Fruit fly (Drosophila melanogaster) whole organism, wandering third instar larva: Measurements from ENCODE around the gene S1P.

Source experiments
- CG32264 ChIP-seq: fragments of 200-800 bp; sonication (Bioruptor generic); optimal IDR thresholded peaks from 2 replicates; lab custom pipeline; 2016; ENCODE audit warnings: missing biosample characterization, missing genetic modification characterization
- CG9705 ChIP-seq: fragments of 200-800 bp; sonication (Bioruptor generic); optimal IDR thresholded peaks from 2 replicates; lab custom pipeline; 2018; ENCODE audit warnings: missing biosample characterization, mild to moderate bottlenecking, missing genetic modification characterization
- CrebA ChIP-seq: fragments of 200-800 bp; sonication (Bioruptor generic); optimal IDR thresholded peaks from 2 replicates; lab custom pipeline; 2016; ENCODE audit warnings: missing biosample characterization, mild to moderate bottlenecking, missing genetic modification characterization, borderline replicate concordance
- Dif ChIP-seq: fragments of 200-275, 200-300 bp; sonication (Bioruptor generic); optimal IDR thresholded peaks from 2 replicates; lab custom pipeline; 2018; ENCODE audit warnings: missing biosample characterization, missing genetic modification characterization; ENCODE audit not compliant: partially characterized antibody
- HLH106 ChIP-seq: fragments of 200-800 bp; optimal IDR thresholded peaks from 3 replicates; lab custom pipeline; 2019; ENCODE audit warnings: missing biosample characterization, mild to moderate bottlenecking, missing genetic modification characterization, moderate library complexity
- Hnf4 ChIP-seq: fragments of 200-800 bp; sonication (Bioruptor generic); optimal IDR thresholded peaks from 2 replicates; lab custom pipeline; 2016; ENCODE audit warnings: missing biosample characterization, mild to moderate bottlenecking, missing genetic modification characterization
- Hr78 ChIP-seq: fragments of >200 bp; optimal IDR thresholded peaks from 2 replicates; lab custom pipeline; 2017; ENCODE audit warnings: missing biosample characterization, missing genetic modification characterization
- Hr83 ChIP-seq: fragments of 200-300 bp; sonication (Bioruptor generic); optimal IDR thresholded peaks from 2 replicates; lab custom pipeline; 2016; ENCODE audit warnings: missing biosample characterization, mild to moderate bottlenecking, missing genetic modification characterization, moderate library complexity; ENCODE audit not compliant: poor library complexity, severe bottlenecking
- Jra ChIP-seq: sonication (Bioruptor generic); optimal IDR thresholded peaks from 2 replicates; lab custom pipeline; 2016; ENCODE audit warnings: missing biosample characterization, missing genetic modification characterization
- Mio ChIP-seq: sonication (Bioruptor generic); optimal IDR thresholded peaks from 2 replicates; lab custom pipeline; 2016; ENCODE audit warnings: missing biosample characterization, missing genetic modification characterization
- Myc ChIP-seq: fragments of >200 bp; optimal IDR thresholded peaks from 2 replicates; lab custom pipeline; 2017
- N ChIP-seq: fragments of >200 bp; optimal IDR thresholded peaks from 2 replicates; lab custom pipeline; 2018; ENCODE audit warnings: missing biosample characterization, missing external identifiers, missing genetic modification characterization
- OdsH ChIP-seq: fragments of 200-800 bp; sonication (Bioruptor generic); optimal IDR thresholded peaks from 2 replicates; lab custom pipeline; 2016; ENCODE audit warnings: missing biosample characterization, mild to moderate bottlenecking, missing genetic modification characterization
- Rel ChIP-seq, 2 experiments: fragments of 200-800 bp; sonication (Bioruptor generic) in 1 of 2; optimal IDR thresholded peaks; 2 replicates in 1 of 2; 3 replicates in 1 of 2; lab custom pipeline; 2016 to 2019; ENCODE audit warnings: mild to moderate bottlenecking in 2 of 2, missing biosample characterization in 2 of 2, missing genetic modification characterization in 2 of 2, moderate library complexity in 1 of 2
- Sp1 ChIP-seq: fragments of 200-800 bp; sonication (Bioruptor generic); optimal IDR thresholded peaks from 3 replicates; lab custom pipeline; 2019; ENCODE audit warnings: missing biosample characterization, mild to moderate bottlenecking, missing genetic modification characterization, moderate library complexity
- Vsx2 ChIP-seq: fragments of 200-300, 225-300 bp; sonication (Bioruptor generic); optimal IDR thresholded peaks from 2 replicates; lab custom pipeline; 2018; ENCODE audit warnings: missing biosample characterization, missing genetic modification characterization; ENCODE audit not compliant: partially characterized antibody
- br ChIP-seq: fragments of 200-800 bp; sonication (Bioruptor generic); optimal IDR thresholded peaks from 2 replicates; lab custom pipeline; 2016; ENCODE audit warnings: missing biosample characterization, missing genetic modification characterization
- dl ChIP-seq, 2 experiments: fragments of 175-275, 200-275 bp in 1 of 2; fragments of 200-275 bp in 1 of 2; sonication (Bioruptor generic); optimal IDR thresholded peaks; lab custom pipeline; 2018; ENCODE audit warnings: mild to moderate bottlenecking in 2 of 2, missing biosample characterization in 2 of 2, missing genetic modification characterization in 2 of 2, moderate library complexity in 2 of 2; ENCODE audit not compliant: partially characterized antibody in 2 of 2, insufficient read depth in 1 of 2
- dmrt93B ChIP-seq: fragments of 200-800 bp; sonication (Bioruptor generic); optimal IDR thresholded peaks from 2 replicates; lab custom pipeline; 2018; ENCODE audit warnings: missing biosample characterization, mild to moderate bottlenecking, missing genetic modification characterization
- dsf ChIP-seq: sonication (Bioruptor generic); optimal IDR thresholded peaks from 2 replicates; lab custom pipeline; 2016; ENCODE audit warnings: missing biosample characterization, missing genetic modification characterization, borderline replicate concordance
- ey ChIP-seq: fragments of 200-800 bp; sonication (Bioruptor generic); optimal IDR thresholded peaks from 2 replicates; lab custom pipeline; 2016; ENCODE audit warnings: missing biosample characterization, missing genetic modification characterization
- foxo ChIP-seq, 2 experiments: fragments of 200-800 bp; sonication (Bioruptor generic); optimal IDR thresholded peaks; 2 replicates in 1 of 2; 3 replicates in 1 of 2; lab custom pipeline; 2016 to 2017; ENCODE audit warnings: missing biosample characterization in 2 of 2, missing genetic modification characterization in 2 of 2
- fru ChIP-seq: fragments of 200-800 bp; sonication (Bioruptor generic); optimal IDR thresholded peaks from 3 replicates; lab custom pipeline; 2016; ENCODE audit warnings: missing biosample characterization, mild to moderate bottlenecking, missing genetic modification characterization
- jim ChIP-seq: fragments of 175-275, 200-325 bp; sonication (Bioruptor generic); optimal IDR thresholded peaks from 2 replicates; lab custom pipeline; 2016; ENCODE audit warnings: missing biosample characterization, mild to moderate bottlenecking, missing genetic modification characterization
- lola ChIP-seq: fragments of >200 bp; optimal IDR thresholded peaks from 2 replicates; lab custom pipeline; 2017; ENCODE audit warnings: missing biosample characterization, missing genetic modification characterization
- pan ChIP-seq: fragments of >200 bp; optimal IDR thresholded peaks from 2 replicates; lab custom pipeline; 2017
- psq ChIP-seq: fragments of 200-800 bp; sonication (Bioruptor generic); optimal IDR thresholded peaks from 3 replicates; lab custom pipeline; 2017; ENCODE audit warnings: missing biosample characterization, mild to moderate bottlenecking, missing genetic modification characterization, moderate library complexity
- rgr ChIP-seq: fragments of 200-800 bp; sonication (Bioruptor generic); optimal IDR thresholded peaks from 3 replicates; lab custom pipeline; 2016; ENCODE audit warnings: missing biosample characterization, mild to moderate bottlenecking, missing genetic modification characterization
- sage ChIP-seq: fragments of 200-800 bp; sonication (Bioruptor generic); optimal IDR thresholded peaks from 2 replicates; lab custom pipeline; 2016; ENCODE audit warnings: missing biosample characterization, mild to moderate bottlenecking, missing genetic modification characterization
- sv ChIP-seq: fragments of 200-800 bp; sonication (Bioruptor generic); optimal IDR thresholded peaks from 3 replicates; lab custom pipeline; 2016; ENCODE audit warnings: missing biosample characterization, missing genetic modification characterization
- usp ChIP-seq: fragments of >200 bp; optimal IDR thresholded peaks from 2 replicates; lab custom pipeline; 2017; ENCODE audit warnings: missing biosample characterization, missing genetic modification characterization
- woc ChIP-seq: sonication (Bioruptor generic); optimal IDR thresholded peaks from 2 replicates; lab custom pipeline; 2016; ENCODE audit warnings: missing biosample characterization, mild to moderate bottlenecking, missing genetic modification characterization

The S1P gene

dm6 chr3L:21625547-21625946 lies 8.4 kb upstream of the S1P start, which contains the start of the genes CG7166 and Alg11:
Gene CG7166, minus strand, starts transcription at chr3L:21625647.
Gene Alg11, plus strand, starts transcription at chr3L:21625806.
- TF ChIP-seq usp (GFP tag; lab: Kevin White, UChicago) (no peak), dsf (no peak), woc (GFP tag; lab: Kevin White, UChicago) (no peak), Rel (GFP tag; optimal IDR thresholded peaks at IDR 0.05; lab: Kevin White, UChicago) (no peak), Rel (tag; optimal IDR thresholded peaks at IDR 0.05; lab: Kevin White, UChicago) (no peak), Hr78 (GFP tag; lab: Kevin White, UChicago) (no peak), jim (GFP tag; lab: Kevin White, UChicago) (no peak), OdsH (GFP tag; lab: Kevin White, UChicago) (no peak), Hr83 (GFP tag; lab: Kevin White, UChicago) (no peak), sage (GFP tag; lab: Kevin White, UChicago) (no peak), ey (GFP tag; lab: Kevin White, UChicago) (no peak), br (GFP tag; lab: Kevin White, UChicago) (no peak)

- no peak for TF ChIP-seq foxo (GFP tag; optimal IDR thresholded peaks at IDR 0.05; lab: Kevin White, UChicago)
- no peak for TF ChIP-seq Myc (lab: Kevin White, UChicago)
- no peak for TF ChIP-seq Hr83 (GFP tag; lab: Kevin White, UChicago)
- TF ChIP-seq woc (GFP tag; lab: Kevin White, UChicago) = no peak
- TF ChIP-seq lola (GFP tag; lab: Kevin White, UChicago) = no peak
- no peak for TF ChIP-seq N (GFP tag; lab: Kevin White, UChicago)
- TF ChIP-seq fru = no peak
- no peak for TF ChIP-seq Hnf4 (GFP tag; lab: Kevin White, UChicago)
- TF ChIP-seq sv = no peak
- no peak for TF ChIP-seq pan
- no peak for TF ChIP-seq jim (GFP tag; lab: Kevin White, UChicago)
- no peak for TF ChIP-seq usp (GFP tag; lab: Kevin White, UChicago)
- no peak for TF ChIP-seq Mio (GFP tag; lab: Kevin White, UChicago)
- TF ChIP-seq Hr78 (GFP tag; lab: Kevin White, UChicago) = no peak
- no peak for TF ChIP-seq Sp1 (GFP tag; lab: Kevin White, UChicago)
- TF ChIP-seq br (GFP tag; lab: Kevin White, UChicago) = no peak
Measured at dm6 chr3L:21610535-21610934, 6.6 kb downstream of the S1P start.

- TF ChIP-seq fru = peak; percentile 11
- TF ChIP-seq CG9705 (GFP tag; lab: Kevin White, UChicago) = no peak
- TF ChIP-seq Vsx2 (GFP tag; lab: Kevin White, UChicago) = no peak
- TF ChIP-seq ey (GFP tag; lab: Kevin White, UChicago) = peak; percentile 39
- no peak for TF ChIP-seq N (GFP tag; lab: Kevin White, UChicago)
- TF ChIP-seq OdsH (GFP tag; lab: Kevin White, UChicago) = peak; percentile 30
- peak; percentile 14 for TF ChIP-seq sv
- TF ChIP-seq Hnf4 (GFP tag; lab: Kevin White, UChicago) = peak; percentile 41
- peak; percentile 44 for TF ChIP-seq Hr83 (GFP tag; lab: Kevin White, UChicago)
- TF ChIP-seq dsf = no peak
- peak; percentile 5 for TF ChIP-seq HLH106 (tag; lab: Kevin White, UChicago)
Measured at dm6 chr3L:21604265-21604664, 12.9 kb downstream of the S1P start.

dm6 chr3L:21602275-21602674 lies 14.9 kb downstream of the S1P start:
- TF ChIP-seq psq (GFP tag; lab: Kevin White, UChicago) (peak; percentile 22), HLH106 (tag; lab: Kevin White, UChicago) (peak; percentile 7), Rel (GFP tag; optimal IDR thresholded peaks at IDR 0.05; lab: Kevin White, UChicago) (no peak), Rel (tag; optimal IDR thresholded peaks at IDR 0.05; lab: Kevin White, UChicago) (no peak), foxo (GFP tag; optimal IDR thresholded peaks at IDR 0.05; lab: Kevin White, UChicago) (peak in 1 of 2 experiments; percentile 16)

dm6 chr3L:21598337-21598736 lies 18.8 kb downstream of the S1P start:
- TF ChIP-seq psq (GFP tag; lab: Kevin White, UChicago) = no peak
- TF ChIP-seq lola (GFP tag; lab: Kevin White, UChicago) = no peak
- TF ChIP-seq Dif (GFP tag; lab: Kevin White, UChicago) = peak; percentile 17

dm6 chr3L:21594408-21594807 lies 22.8 kb downstream of the S1P start:
- TF ChIP-seq psq (GFP tag; lab: Kevin White, UChicago) = peak; percentile 58
- TF ChIP-seq HLH106 (tag; lab: Kevin White, UChicago) = peak; percentile 60
- TF ChIP-seq ey (GFP tag; lab: Kevin White, UChicago) = peak; percentile 70
- TF ChIP-seq Jra (GFP tag; lab: Kevin White, UChicago) = peak; percentile 3
- TF ChIP-seq jim (GFP tag; lab: Kevin White, UChicago) = no peak
- TF ChIP-seq lola (GFP tag; lab: Kevin White, UChicago) = no peak
- TF ChIP-seq Vsx2 (GFP tag; lab: Kevin White, UChicago) = no peak
- no peak for TF ChIP-seq pan
- no peak for TF ChIP-seq dl (GFP tag; optimal IDR thresholded peaks at IDR 0.05; lab: Kevin White, UChicago; ENCODE audit: insufficient read depth in 1 of 2, partially characterized antibody in 2 of 2)
- peak in 1 of 2 experiments; percentile 74 for TF ChIP-seq foxo (GFP tag; optimal IDR thresholded peaks at IDR 0.05; lab: Kevin White, UChicago)
- peak; percentile 66 for TF ChIP-seq Hnf4 (GFP tag; lab: Kevin White, UChicago)
- no peak for TF ChIP-seq Hr83 (GFP tag; lab: Kevin White, UChicago)
- peak; percentile 56 for TF ChIP-seq rgr (GFP tag; lab: Kevin White, UChicago)
- no peak for TF ChIP-seq CrebA (GFP tag; lab: Kevin White, UChicago)
- TF ChIP-seq usp (GFP tag; lab: Kevin White, UChicago) = no peak
- TF ChIP-seq CG9705 (GFP tag; lab: Kevin White, UChicago) = peak; percentile 21
- TF ChIP-seq CG32264 (GFP tag; lab: Kevin White, UChicago) = no peak
- TF ChIP-seq dmrt93B (GFP tag; lab: Kevin White, UChicago) = peak; percentile 35
- TF ChIP-seq Dif (GFP tag; lab: Kevin White, UChicago) = no peak
- TF ChIP-seq Mio (GFP tag; lab: Kevin White, UChicago) = no peak
- no peak for TF ChIP-seq sage (GFP tag; lab: Kevin White, UChicago)
- peak; percentile 68 for TF ChIP-seq OdsH (GFP tag; lab: Kevin White, UChicago)
- TF ChIP-seq br (GFP tag; lab: Kevin White, UChicago) = peak; percentile 58
- peak; percentile 75 for TF ChIP-seq fru
